Fruit fly (Drosophila melanogaster) whole organism, embryonic: ENCODE results near the gene flfl.

ENCODE experiments used
- B-H1 ChIP-seq: fragments of 200-800 bp; sonication (Bioruptor generic); IDR thresholded peaks from 3 replicates; pipeline ENCODE4 v1.3.6; 2022; ENCODE audit warnings: missing biosample characterization, missing genetic modification characterization
- BtbVII ChIP-seq: fragments of 200-800 bp; sonication (Bioruptor generic); optimal IDR thresholded peaks from 3 replicates; lab custom pipeline; 2017; ENCODE audit warnings: missing biosample characterization, mild to moderate bottlenecking, missing genetic modification characterization
- CG10147 ChIP-seq: fragments of 200-800 bp; sonication (Bioruptor generic); optimal IDR thresholded peaks from 2 replicates; lab custom pipeline; 2019; ENCODE audit warnings: missing biosample characterization, mild to moderate bottlenecking, missing genetic modification characterization, moderate library complexity
- CG10565 ChIP-seq: fragments of 200-800 bp; sonication (Bioruptor generic); optimal IDR thresholded peaks from 3 replicates; lab custom pipeline; 2016; ENCODE audit warnings: missing biosample characterization, mild to moderate bottlenecking, missing genetic modification characterization
- CG10979 ChIP-seq: fragments of 200-800 bp; sonication (Bioruptor generic); optimal IDR thresholded peaks from 2 replicates; lab custom pipeline; 2018; ENCODE audit warnings: missing biosample characterization, mild to moderate bottlenecking, missing genetic modification characterization, moderate library complexity
- CG1233 ChIP-seq: fragments of 200-800 bp; sonication (Bioruptor generic); optimal IDR thresholded peaks from 4 replicates; lab custom pipeline; 2018; ENCODE audit warnings: missing biosample characterization, mild to moderate bottlenecking, missing genetic modification characterization
- CG16863 ChIP-seq: fragments of 200-800 bp; sonication (Bioruptor generic); optimal IDR thresholded peaks from 3 replicates; lab custom pipeline; 2016; ENCODE audit warnings: missing biosample characterization, missing genetic modification characterization
- CG17385 ChIP-seq: fragments of 200-800 bp; sonication (Bioruptor generic); optimal IDR thresholded peaks from 3 replicates; lab custom pipeline; 2018; ENCODE audit warnings: missing biosample characterization, mild to moderate bottlenecking, missing genetic modification characterization
- CG17829 ChIP-seq: fragments of 200-800 bp; optimal IDR thresholded peaks from 2 replicates; lab custom pipeline; 2019; ENCODE audit warnings: missing biosample characterization, mild to moderate bottlenecking, missing genetic modification characterization, moderate library complexity
- CG18262 ChIP-seq: fragments of 200-800 bp; optimal IDR thresholded peaks from 3 replicates; lab custom pipeline; 2019; ENCODE audit warnings: missing biosample characterization, mild to moderate bottlenecking, missing genetic modification characterization, moderate library complexity
- CG2712 ChIP-seq: fragments of 200-800 bp; optimal IDR thresholded peaks from 3 replicates; lab custom pipeline; 2019; ENCODE audit warnings: missing biosample characterization, mild to moderate bottlenecking, missing genetic modification characterization, moderate library complexity
- CG31365 ChIP-seq: fragments of 200-800 bp; sonication (Bioruptor generic); optimal IDR thresholded peaks from 2 replicates; lab custom pipeline; 2018; ENCODE audit warnings: missing biosample characterization, mild to moderate bottlenecking, missing genetic modification characterization
- CG3163 ChIP-seq: fragments of 200-800 bp; sonication (Bioruptor generic); optimal IDR thresholded peaks from 3 replicates; lab custom pipeline; 2016; ENCODE audit warnings: missing biosample characterization, missing genetic modification characterization
- CG32532 ChIP-seq: fragments of 200-800 bp; sonication (Bioruptor generic); IDR thresholded peaks from 2 replicates; pipeline ENCODE4 v1.3.6; 2022; ENCODE audit warnings: missing biosample characterization, missing genetic modification characterization
- CG34224 ChIP-seq: fragments of 200-800 bp; sonication (Bioruptor generic); IDR thresholded peaks from 3 replicates; pipeline ENCODE4 v1.3.6; 2022; ENCODE audit warnings: missing biosample characterization, missing genetic modification characterization; ENCODE audit not compliant: partially characterized antibody
- CG34376 ChIP-seq: fragments of 200-800 bp; sonication (Bioruptor generic); optimal IDR thresholded peaks from 2 replicates; lab custom pipeline; 2018; ENCODE audit warnings: missing biosample characterization, mild to moderate bottlenecking, missing genetic modification characterization
- CG4328 ChIP-seq: fragments of 200-800 bp; sonication (Bioruptor generic); optimal IDR thresholded peaks from 3 replicates; lab custom pipeline; 2017; ENCODE audit warnings: missing biosample characterization, missing genetic modification reagents, missing genetic modification characterization
- CG4360 ChIP-seq: fragments of 200-800 bp; sonication (Bioruptor generic); IDR thresholded peaks from 2 replicates; pipeline ENCODE4 v1.3.6; 2022; ENCODE audit warnings: missing biosample characterization, missing genetic modification characterization
- CG4820 ChIP-seq: fragments of 200-800 bp; sonication (Bioruptor generic); optimal IDR thresholded peaks from 3 replicates; lab custom pipeline; 2016; ENCODE audit warnings: missing biosample characterization, missing genetic modification characterization
- CG8944 ChIP-seq: fragments of 200-800 bp; sonication (Bioruptor generic); optimal IDR thresholded peaks from 3 replicates; lab custom pipeline; 2016; ENCODE audit warnings: missing biosample characterization, missing genetic modification characterization
- Dll ChIP-seq: fragments of 200-800 bp; sonication (Bioruptor generic); IDR thresholded peaks from 4 replicates; pipeline ENCODE4 v1.3.6; 2022; ENCODE audit warnings: missing biosample characterization, missing genetic modification characterization; ENCODE audit not compliant: partially characterized antibody
- Ets65A ChIP-seq: fragments of 200-800 bp; sonication (Bioruptor generic); peaks from one replicate; lab custom pipeline; 2016; ENCODE audit warnings: missing biosample characterization, missing genetic modification characterization
- Fer1 ChIP-seq: fragments of 200-800 bp; sonication (Bioruptor generic); optimal IDR thresholded peaks from 2 replicates; lab custom pipeline; 2017; ENCODE audit warnings: missing biosample characterization, mild to moderate bottlenecking, missing genetic modification characterization
- GATAe ChIP-seq: fragments of 200-800 bp; sonication (Bioruptor generic); conservative IDR thresholded peaks from 2 replicates; pipeline ENCODE4 v1.3.6; 2022; ENCODE audit warnings: missing biosample characterization, missing genetic modification characterization
- MBD-R2 ChIP-seq: fragments of 200-800 bp; sonication (Bioruptor generic); IDR thresholded peaks from 2 replicates; pipeline ENCODE4 v1.3.6; 2022; ENCODE audit warnings: missing biosample characterization, missing genetic modification characterization
- Opbp ChIP-seq: fragments of 200-800 bp; sonication (Bioruptor generic); IDR thresholded peaks from 3 replicates; pipeline ENCODE4 v1.3.6; 2022; ENCODE audit warnings: missing biosample characterization, missing genetic modification characterization; ENCODE audit not compliant: partially characterized antibody
- Pdp1 ChIP-seq, 2 experiments: fragments of 200-800 bp; sonication (Bioruptor generic); optimal IDR thresholded peaks; 3 replicates each; lab custom pipeline; 2016; ENCODE audit warnings: missing biosample characterization in 2 of 2, missing genetic modification characterization in 2 of 2, mild to moderate bottlenecking in 1 of 2, moderate library complexity in 1 of 2
- YL-1 ChIP-seq: fragments of 200-800 bp; sonication (Bioruptor generic); optimal IDR thresholded peaks from 3 replicates; lab custom pipeline; 2017; ENCODE audit warnings: missing biosample characterization, mild to moderate bottlenecking, missing genetic modification characterization
- bowl ChIP-seq: fragments of 200-800 bp; sonication (Bioruptor generic); IDR thresholded peaks from 2 replicates; pipeline ENCODE4 v1.3.6; 2022; ENCODE audit warnings: missing biosample characterization, missing genetic modification characterization
- cato ChIP-seq: fragments of 200-800 bp; sonication (Bioruptor generic); optimal IDR thresholded peaks from 2 replicates; lab custom pipeline; 2016; ENCODE audit warnings: missing biosample characterization, missing genetic modification characterization, borderline replicate concordance
- corto ChIP-seq: fragments of 200-800 bp; sonication (Bioruptor generic); optimal IDR thresholded peaks from 2 replicates; lab custom pipeline; 2016; ENCODE audit warnings: missing biosample characterization, mild to moderate bottlenecking, missing genetic modification characterization, moderate library complexity
- dmrt99B ChIP-seq: fragments of 200-800 bp; sonication (Bioruptor generic); optimal IDR thresholded peaks from 2 replicates; lab custom pipeline; 2018; ENCODE audit warnings: missing biosample characterization, mild to moderate bottlenecking, missing genetic modification characterization, moderate library complexity
- esg ChIP-seq: fragments of 200-800 bp; sonication (Bioruptor generic); conservative IDR thresholded peaks from 2 replicates; pipeline ENCODE4 v1.3.6; 2022; ENCODE audit warnings: missing biosample characterization, missing genetic modification characterization
- fd3F ChIP-seq: fragments of 200-800 bp; sonication (Bioruptor generic); optimal IDR thresholded peaks from 2 replicates; lab custom pipeline; 2018; ENCODE audit warnings: missing biosample characterization, mild to moderate bottlenecking, missing genetic modification characterization, moderate library complexity
- gem ChIP-seq: fragments of 200-800 bp; sonication (Bioruptor generic); optimal IDR thresholded peaks from 2 replicates; lab custom pipeline; 2019; ENCODE audit warnings: missing biosample characterization, mild to moderate bottlenecking, missing genetic modification characterization, moderate library complexity
- insv ChIP-seq, 2 experiments: fragments of 200-800 bp; sonication (Bioruptor generic); optimal IDR thresholded peaks; 3 replicates each; lab custom pipeline; 2016 to 2018; ENCODE audit warnings: missing biosample characterization in 2 of 2, missing genetic modification characterization in 2 of 2
- kay ChIP-seq: fragments of 200-800 bp; sonication (Bioruptor generic); optimal IDR thresholded peaks from 2 replicates; lab custom pipeline; 2016; ENCODE audit warnings: missing biosample characterization, missing genetic modification characterization
- lbe ChIP-seq: fragments of 200-800 bp; sonication (Bioruptor generic); optimal IDR thresholded peaks from 2 replicates; lab custom pipeline; 2016; ENCODE audit warnings: missing biosample characterization, mild to moderate bottlenecking, missing genetic modification characterization
- odd ChIP-seq: fragments of 200-800 bp; sonication (Bioruptor generic); optimal IDR thresholded peaks from 2 replicates; lab custom pipeline; 2017; ENCODE audit warnings: missing biosample characterization, mild to moderate bottlenecking, missing genetic modification characterization
- pan ChIP-seq, 4 experiments: fragments of >200 bp in 3 of 4; fragments of 200-800 bp in 1 of 4; sonication (Bioruptor generic) in 1 of 4; optimal IDR thresholded peaks in 3 of 4; IDR thresholded peaks in 1 of 4; 2 replicates each; pipeline versions ENCODE4 v1.3.6 to Lab custom; 2017 to 2022; ENCODE audit warnings: missing biosample characterization in 2 of 4, missing genetic modification characterization in 2 of 4, mixed read lengths in 1 of 4
- row ChIP-seq: fragments of 200-800 bp; sonication (Bioruptor generic); IDR thresholded peaks from 3 replicates; pipeline ENCODE4 v1.3.6; 2022; ENCODE audit warnings: missing biosample characterization, missing genetic modification characterization
- sim ChIP-seq: fragments of 200-800 bp; sonication (Bioruptor generic); IDR thresholded peaks from 2 replicates; pipeline ENCODE4 v1.3.6; 2022; ENCODE audit warnings: missing biosample characterization, missing genetic modification characterization
- sob ChIP-seq: fragments of 200-800 bp; sonication (Bioruptor generic); IDR thresholded peaks from 2 replicates; pipeline ENCODE4 v1.3.6; 2022; ENCODE audit warnings: missing biosample characterization, missing genetic modification characterization
- stwl ChIP-seq: fragments of 200-800 bp; sonication (Bioruptor generic); optimal IDR thresholded peaks from 3 replicates; lab custom pipeline; 2018; ENCODE audit warnings: missing biosample characterization, mild to moderate bottlenecking, missing genetic modification characterization, moderate library complexity
- vfl ChIP-seq: fragments of 200-800 bp; sonication (Bioruptor generic); optimal IDR thresholded peaks from 2 replicates; lab custom pipeline; 2016; ENCODE audit warnings: missing biosample characterization, missing genetic modification characterization
- zf30C ChIP-seq: fragments of 200-800 bp; sonication (Bioruptor generic); optimal IDR thresholded peaks from 3 replicates; lab custom pipeline; 2018; ENCODE audit warnings: missing biosample characterization, mild to moderate bottlenecking, missing genetic modification characterization

flfl gene

dm6 chr3R:13644778-13645660 is 38.7 kb upstream of the flfl start (continued):
- TF ChIP-seq kay (GFP tag; lab: Kevin White, UChicago) (peak; percentile 6), vfl (GFP tag; lab: Kevin White, UChicago) (peak; percentile 32), fd3F (GFP tag; lab: Kevin White, UChicago) (peak; percentile 8), stwl (tag; lab: Kevin White, UChicago) (no peak), Ets65A (peak; percentile 86), BtbVII (GFP tag; lab: Kevin White, UChicago) (peak; percentile 47), sob (GFP tag; lab: Robert Waterston, UW) (0 out of 2 replicates have a peak, but pooled peaks have one; percentile 6), row (GFP tag; lab: Robert Waterston, UW) (peak; percentile 68; the same call in 1 of the 3 replicates), Fer1 (GFP tag; lab: Kevin White, UChicago) (peak; percentile 74), CG17385 (GFP tag; lab: Kevin White, UChicago) (peak; percentile 32), CG34224 (peak; percentile 52; the same call in 2 of the 3 replicates), bowl (GFP tag; lab: Robert Waterston, UW) (0 out of 2 replicates have a peak, but pooled peaks have one; percentile 8), CG2712 (tag; lab: Kevin White, UChicago) (peak; percentile 62), gem (tag; lab: Kevin White, UChicago) (peak; percentile 62), YL-1 (GFP tag; lab: Kevin White, UChicago) (peak; percentile 83), CG10979 (tag; lab: Kevin White, UChicago) (peak; percentile 25), cato (no peak), esg (GFP tag; lab: Robert Waterston, UW) (peak; percentile 6; the same call in 1 of the 2 replicates), sim (GFP tag; lab: Robert Waterston, UW) (0 out of 2 replicates have a peak, but pooled peaks have one; percentile 5), pan (optimal IDR thresholded peaks at IDR 0.05; lab: Kevin White, UChicago) (no peak), pan (GFP tag; optimal IDR thresholded peaks at IDR 0.05 in 1 of 2, IDR thresholded peaks at IDR 0.05 in 1 of 2) (peak in 1 of 2 experiments; percentile 55), CG34376 (GFP tag; lab: Kevin White, UChicago) (peak; percentile 17), odd (peak; percentile 43), CG18262 (tag; lab: Kevin White, UChicago) (peak; percentile 34), CG1233 (peak; percentile 10), CG10147 (GFP tag; lab: Kevin White, UChicago) (peak; percentile 43), Opbp (GFP tag; lab: Robert Waterston, UW) (no peak), CG17829 (tag; lab: Kevin White, UChicago) (peak; percentile 50), corto (no peak), lbe (peak; percentile 54), B-H1 (GFP tag; lab: Robert Waterston, UW) (peak; percentile 27; the same call in 1 of the 3 replicates), Dll (GFP tag; lab: Robert Waterston, UW) (peak; percentile 43; the same call in 1 of the 4 replicates), CG32532 (GFP tag; lab: Robert Waterston, UW) (peak; percentile 56; the same call in 1 of the 2 replicates), CG4820 (GFP tag; lab: Kevin White, UChicago) (no peak), GATAe (GFP tag; lab: Robert Waterston, UW) (no peak), CG4360 (no peak), CG16863 (GFP tag; lab: Kevin White, UChicago) (no peak), CG4328 (GFP tag; lab: Kevin White, UChicago) (peak; percentile 24), CG31365 (tag; lab: Kevin White, UChicago) (peak; percentile 6), CG8944 (GFP tag; lab: Kevin White, UChicago) (no peak), MBD-R2 (GFP tag; lab: Robert Waterston, UW) (no peak), Pdp1 (GFP tag; optimal IDR thresholded peaks at IDR 0.05; lab: Kevin White, UChicago) (peak in 1 of 2 experiments; percentile 84), dmrt99B (tag; lab: Kevin White, UChicago) (no peak), insv (GFP tag; optimal IDR thresholded peaks at IDR 0.05; lab: Kevin White, UChicago) (peak in 1 of 2 experiments; percentile 33), CG3163 (GFP tag; lab: Kevin White, UChicago) (peak; percentile 92), zf30C (GFP tag; lab: Kevin White, UChicago) (peak; percentile 68), CG10565 (GFP tag; lab: Kevin White, UChicago) (no peak)
